Worm (Caenorhabditis elegans): ENCODE data around the gene pmp-1.

pmp-1 gene

DNA sequence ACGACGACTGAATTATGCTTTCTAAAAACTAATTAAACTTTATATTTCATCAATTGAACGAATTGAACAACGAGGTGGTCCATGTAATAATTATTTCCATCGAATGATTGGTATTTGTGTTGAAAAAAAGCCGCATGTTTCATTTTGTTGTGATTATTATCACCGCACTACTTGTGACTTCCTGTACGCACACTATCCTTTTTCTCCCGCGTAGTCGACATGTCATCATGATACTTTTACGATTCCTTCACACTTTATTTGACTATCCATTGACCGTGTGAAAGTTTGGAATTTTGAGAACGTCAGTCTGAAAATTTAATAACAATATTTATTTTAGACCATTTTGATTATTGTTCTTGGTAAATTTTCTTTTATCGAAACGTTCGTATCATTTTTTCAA is 44.0 kb upstream of the pmp-1 start, which contains the start of gene F22D3.4:
TSS of gene F22D3.4 (minus strand) at position 1 of the 400 bp plus-strand sequence.
- TF ChIP-seq spr-3 (GFP tag; optimal IDR thresholded peaks at IDR 0.05) (no peak), lin-38 (GFP tag; IDR thresholded peaks at IDR 0.05) (no peak), nhr-10 (tag; optimal IDR thresholded peaks at IDR 0.05) (no peak), unc-62 (GFP tag; optimal IDR thresholded peaks at IDR 0.05 in 1 of 2) (peak in 1 of 2 experiments; percentile 56), unc-62 (tag; optimal IDR thresholded peaks at IDR 0.05) (no peak), ceh-32 (tag; optimal IDR thresholded peaks at IDR 0.05; ENCODE audit: poor library complexity) (no peak), madf-9 (GFP tag; conservative IDR thresholded peaks at IDR 0.05) (no peak), hmg-1.1 (GFP tag; IDR thresholded peaks at IDR 0.05) (no peak), ztf-7 (tag; optimal IDR thresholded peaks at IDR 0.05) (no peak), madf-5 (GFP tag; IDR thresholded peaks at IDR 0.05) (no peak), lin-1 (GFP tag; IDR thresholded peaks at IDR 0.05) (0 out of 2 replicates have a peak, but pooled peaks have one; percentile 35), zip-11 (GFP tag; IDR thresholded peaks at IDR 0.05) (no peak), nhr-28 (tag; optimal IDR thresholded peaks at IDR 0.05) (peak; percentile 72), saeg-2 (GFP tag; IDR thresholded peaks at IDR 0.05) (no peak), ctbp-1 (GFP tag; IDR thresholded peaks at IDR 0.05) (no peak), aha-1 (tag) (peak; percentile 33), nhr-77 (tag; optimal IDR thresholded peaks at IDR 0.05) (peak; percentile 0), nhr-42 (GFP tag; IDR thresholded peaks at IDR 0.05) (no peak), jun-1 (tag; optimal IDR thresholded peaks at IDR 0.05) (no peak), pqm-1 (tag; optimal IDR thresholded peaks at IDR 0.05) (peak; percentile 44), dmd-6 (GFP tag; IDR thresholded peaks at IDR 0.05) (peak; percentile 34), hlh-30 (tag; optimal IDR thresholded peaks at IDR 0.05; ENCODE audit: insufficient read depth) (peak; percentile 68), php-3 (GFP tag; IDR thresholded peaks at IDR 0.05) (0 out of 2 replicates have a peak, but pooled peaks have one; percentile 12), hlh-11 (tag; optimal IDR thresholded peaks at IDR 0.05) (peak; percentile 17), hif-1 (tag; optimal IDR thresholded peaks at IDR 0.05) (no peak), tra-1 (GFP tag; IDR thresholded peaks at IDR 0.05) (no peak), daf-16 (GFP tag; optimal IDR thresholded peaks at IDR 0.05) (no peak), daf-16 (tag; optimal IDR thresholded peaks at IDR 0.05) (peak; percentile 11), zip-2 (tag; optimal IDR thresholded peaks at IDR 0.05) (no peak)

DNA sequence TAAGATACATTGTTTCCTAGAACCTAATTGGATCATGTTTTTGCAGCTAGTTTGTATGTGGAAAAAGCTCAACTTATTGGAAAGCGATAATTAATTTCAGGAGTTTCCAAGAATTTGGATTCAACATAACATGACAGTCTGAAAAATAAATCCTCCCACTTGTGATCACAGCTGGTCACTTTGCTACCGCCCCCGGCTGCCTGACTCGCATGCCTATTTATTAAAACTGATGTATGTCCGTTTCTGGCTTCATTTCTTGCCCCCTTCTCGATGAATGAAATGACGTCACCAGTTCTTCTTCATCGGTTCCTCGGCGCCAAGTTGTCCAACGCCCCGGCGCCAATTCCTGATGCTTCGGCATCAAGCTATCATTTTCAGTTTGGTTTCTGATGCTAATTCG is 43.5 kb upstream of the pmp-1 start:
- TF ChIP-seq aha-1 (tag): peak; percentile 93
- TF ChIP-seq dmd-6 (GFP tag; IDR thresholded peaks at IDR 0.05): peak; percentile 8; the same call in 1 of the 2 replicates
- 0 out of 2 replicates have a peak, but pooled peaks have one; percentile 16 for TF ChIP-seq ceh-20 (GFP tag; IDR thresholded peaks at IDR 0.05)
- TF ChIP-seq hmg-1.1 (GFP tag; IDR thresholded peaks at IDR 0.05): 0 out of 2 replicates have a peak, but pooled peaks have one; percentile 23
- no peak for TF ChIP-seq nhr-41 (GFP tag; IDR thresholded peaks at IDR 0.05)
- no peak for TF ChIP-seq nhr-76 (tag; optimal IDR thresholded peaks at IDR 0.05)

DNA sequence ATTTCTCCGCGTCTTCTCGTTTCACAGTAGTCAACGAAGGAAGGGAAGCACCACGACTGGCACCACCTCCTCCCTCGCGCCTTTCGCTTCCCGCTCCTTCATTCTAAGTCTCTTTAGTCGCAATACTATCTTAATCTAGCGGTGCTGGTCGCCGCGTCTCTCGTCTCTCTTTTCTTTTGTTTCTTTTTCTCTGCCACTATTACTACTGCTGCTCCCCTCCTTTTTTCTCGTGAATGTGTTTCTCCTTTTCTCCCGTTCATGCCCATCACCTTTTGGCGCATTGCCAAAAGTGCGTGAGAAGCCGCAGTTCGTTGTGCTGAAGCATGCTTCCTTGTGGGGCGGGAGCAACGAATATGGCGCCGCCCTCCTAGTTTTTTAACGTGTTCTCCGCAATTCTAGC is 42.9 kb upstream of the pmp-1 start:
- TF ChIP-seq ceh-82 (tag; optimal IDR thresholded peaks at IDR 0.05): no peak
- no peak for TF ChIP-seq ztf-11 (tag; optimal IDR thresholded peaks at IDR 0.05)
- TF ChIP-seq R02D3.7 (tag; optimal IDR thresholded peaks at IDR 0.05): no peak
- peak; percentile 44 for TF ChIP-seq F37D6.2 (tag; optimal IDR thresholded peaks at IDR 0.05)
- peak; percentile 75 for TF ChIP-seq nhr-48 (tag; optimal IDR thresholded peaks at IDR 0.05)
- TF ChIP-seq lin-13 (GFP tag; optimal IDR thresholded peaks at IDR 0.05): peak; percentile 56
- no peak for TF ChIP-seq mdt-29 (GFP tag; IDR thresholded peaks at IDR 0.05)
- peak; percentile 76; the same call in 1 of the 2 replicates for TF ChIP-seq pha-4 (GFP tag; IDR thresholded peaks at IDR 0.05)
- TF ChIP-seq pha-4 (tag; optimal IDR thresholded peaks at IDR 0.05): peak; percentile 30
- TF ChIP-seq nhr-28 (tag; optimal IDR thresholded peaks at IDR 0.05): peak; percentile 70
- no peak for TF ChIP-seq Y75B8A.6 (GFP tag; IDR thresholded peaks at IDR 0.05)
- no peak for TF ChIP-seq zfp-2 (tag; optimal IDR thresholded peaks at IDR 0.05)
- no peak for TF ChIP-seq tag-97 (GFP tag; IDR thresholded peaks at IDR 0.05)
- no peak for TF ChIP-seq Y105C5A.15 (GFP tag; IDR thresholded peaks at IDR 0.05)
- TF ChIP-seq egl-27 (tag; optimal IDR thresholded peaks at IDR 0.05): no peak
- peak; percentile 0 for TF ChIP-seq spr-1 (tag; optimal IDR thresholded peaks at IDR 0.05)
- no peak for TF ChIP-seq lin-15B (tag; optimal IDR thresholded peaks at IDR 0.05)
- peak; percentile 18 to 74 for TF ChIP-seq hif-1 (tag; optimal IDR thresholded peaks at IDR 0.05)
- peak; percentile 78 for TF ChIP-seq mxl-3 (GFP tag; optimal IDR thresholded peaks at IDR 0.05)
- TF ChIP-seq dve-1 (tag; optimal IDR thresholded peaks at IDR 0.05; ENCODE audit: insufficient read depth): peak; percentile 93
- TF ChIP-seq php-3 (GFP tag; IDR thresholded peaks at IDR 0.05): peak; percentile 63; the same call in 1 of the 2 replicates
- peak; percentile 73 for TF ChIP-seq nhr-11 (tag; optimal IDR thresholded peaks at IDR 0.05)

Measured in whole organism, L4 larva.